Worm (Caenorhabditis elegans) whole organism, L3 larva: Measurements from ENCODE around the gene pgp-11.

Experiments
- R02D3.7 ChIP-seq: fragments of 150-350 bp; optimal IDR thresholded peaks from 2 replicates; lab custom pipeline; 2014; ENCODE audit warnings: missing biosample characterization, missing genetic modification characterization
- ama-1 ChIP-seq: fragments of 150-350 bp; optimal IDR thresholded peaks from 2 replicates; lab custom pipeline; 2018
- ceh-9 ChIP-seq: sonication (generic microtip); optimal IDR thresholded peaks from 2 replicates; lab custom pipeline; 2018; ENCODE audit warnings: missing biosample characterization, missing genetic modification characterization
- daf-12 ChIP-seq: fragments of 150-350 bp; optimal IDR thresholded peaks from 2 replicates; lab custom pipeline; 2014; ENCODE audit warnings: missing biosample characterization, missing genetic modification reagents, missing genetic modification characterization
- egl-27 ChIP-seq: sonication (generic microtip); optimal IDR thresholded peaks from 4 replicates; lab custom pipeline; 2017; ENCODE audit warnings: missing biosample characterization, missing genetic modification reagents, missing genetic modification characterization
- elt-2 ChIP-seq: sonication (generic microtip); optimal IDR thresholded peaks from 2 replicates; lab custom pipeline; 2016; ENCODE audit warnings: missing genetic modification reagents, mild to moderate bottlenecking, missing genetic modification characterization, missing compliant biosample characterization
- fkh-10 ChIP-seq: sonication (generic microtip); optimal IDR thresholded peaks from 2 replicates; lab custom pipeline; 2017; ENCODE audit warnings: missing biosample characterization, missing genetic modification reagents, missing genetic modification characterization
- fkh-2 ChIP-seq: fragments of 150-350 bp; optimal IDR thresholded peaks from 2 replicates; lab custom pipeline; 2014; ENCODE audit warnings: missing biosample characterization, missing genetic modification reagents, missing genetic modification characterization
- fos-1 ChIP-seq: fragments of 150-350 bp; optimal IDR thresholded peaks from 2 replicates; lab custom pipeline; 2014; ENCODE audit warnings: missing biosample characterization, missing genetic modification characterization
- hmg-11 ChIP-seq: sonication (generic microtip); optimal IDR thresholded peaks from 2 replicates; lab custom pipeline; 2016; ENCODE audit warnings: missing genetic modification characterization, missing compliant biosample characterization
- jun-1 ChIP-seq: fragments of 150-350 bp; optimal IDR thresholded peaks from 2 replicates; lab custom pipeline; 2014; ENCODE audit warnings: missing biosample characterization, missing genetic modification reagents, missing genetic modification characterization
- lin-39 ChIP-seq: fragments of 150-350 bp; optimal IDR thresholded peaks from 2 replicates; lab custom pipeline; 2018; ENCODE audit warnings: missing biosample characterization, missing genetic modification reagents, missing genetic modification characterization
- lsy-12 ChIP-seq: sonication (generic microtip); optimal IDR thresholded peaks from 2 replicates; lab custom pipeline; 2016; ENCODE audit warnings: mild to moderate bottlenecking, missing genetic modification characterization, missing compliant biosample characterization
- mdl-1 ChIP-seq: fragments of 150-350 bp; optimal IDR thresholded peaks from 2 replicates; lab custom pipeline; 2014; ENCODE audit warnings: missing biosample characterization, missing genetic modification characterization
- mml-1 ChIP-seq: fragments of 150-350 bp; sonication (generic microtip); optimal IDR thresholded peaks from 3 replicates; lab custom pipeline; 2014; ENCODE audit warnings: missing biosample characterization, missing genetic modification characterization
- nfya-1 ChIP-seq: sonication (generic microtip); optimal IDR thresholded peaks from 2 replicates; lab custom pipeline; 2017; ENCODE audit warnings: missing genetic modification characterization, mild to moderate bottlenecking, missing compliant biosample characterization, antibody characterized with exemption, moderate library complexity; ENCODE audit not compliant: insufficient read depth
- nhr-11 ChIP-seq: fragments of 150-350 bp; optimal IDR thresholded peaks from 2 replicates; lab custom pipeline; 2014; ENCODE audit warnings: missing biosample characterization, missing genetic modification characterization
- nhr-12 ChIP-seq: fragments of 150-350 bp; optimal IDR thresholded peaks from 2 replicates; lab custom pipeline; 2014; ENCODE audit warnings: missing biosample characterization, missing genetic modification characterization
- nhr-237 ChIP-seq: fragments of 150-350 bp; optimal IDR thresholded peaks from 2 replicates; lab custom pipeline; 2014; ENCODE audit warnings: missing biosample characterization, missing genetic modification characterization
- nhr-25 ChIP-seq: sonication (generic microtip); optimal IDR thresholded peaks from 2 replicates; lab custom pipeline; 2017; ENCODE audit warnings: missing biosample characterization, missing genetic modification characterization
- nhr-28 ChIP-seq: fragments of 150-350 bp; optimal IDR thresholded peaks from 2 replicates; lab custom pipeline; 2014; ENCODE audit warnings: missing biosample characterization, missing genetic modification characterization
- nhr-43 ChIP-seq: sonication (generic microtip); optimal IDR thresholded peaks from 2 replicates; lab custom pipeline; 2016; ENCODE audit warnings: mild to moderate bottlenecking, missing genetic modification characterization, missing compliant biosample characterization; ENCODE audit not compliant: poor library complexity, severe bottlenecking
- nhr-67 ChIP-seq: fragments of 150-350 bp; optimal IDR thresholded peaks from 2 replicates; lab custom pipeline; 2014; ENCODE audit warnings: missing biosample characterization, missing genetic modification characterization
- nhr-77 ChIP-seq: fragments of 150-350 bp; optimal IDR thresholded peaks from 2 replicates; lab custom pipeline; 2014; ENCODE audit warnings: missing biosample characterization, missing genetic modification characterization
- pha-4 ChIP-seq: fragments of 150-350 bp; optimal IDR thresholded peaks from 2 replicates; lab custom pipeline; 2014; ENCODE audit warnings: missing biosample characterization, missing genetic modification reagents, missing genetic modification characterization
- pqm-1 ChIP-seq: fragments of 150-350 bp; optimal IDR thresholded peaks from 2 replicates; lab custom pipeline; 2017; ENCODE audit warnings: missing biosample characterization, missing genetic modification characterization, inconsistent platforms
- snpc-4 ChIP-seq: fragments of 150-350 bp; optimal IDR thresholded peaks from 2 replicates; lab custom pipeline; 2014; ENCODE audit warnings: missing biosample characterization, missing genetic modification characterization
- tbx-2 ChIP-seq: sonication (generic microtip); optimal IDR thresholded peaks from 2 replicates; lab custom pipeline; 2016; ENCODE audit warnings: mild to moderate bottlenecking, missing genetic modification characterization, missing compliant biosample characterization
- unc-62 ChIP-seq: fragments of 150-350 bp; sonication (generic microtip); optimal IDR thresholded peaks from 4 replicates; lab custom pipeline; 2014; ENCODE audit warnings: missing biosample characterization, missing genetic modification reagents, missing genetic modification characterization

pgp-11 gene

ce11 chrII:8008334-8008733 is 4.3 kb upstream of the pgp-11 start, which contains the start of gene glna-2:
TSS of gene glna-2 (plus strand) at chrII:8008634.
- no peak for TF ChIP-seq fos-1
- no peak for TF ChIP-seq nhr-77
- no peak for TF ChIP-seq nhr-43 (tag; lab: Kevin White, UChicago)
- TF ChIP-seq nhr-11 (tag; lab: Kevin White, UChicago) = no peak
- no peak for TF ChIP-seq fkh-2 (tag; lab: Kevin White, UChicago)
- TF ChIP-seq mml-1 (tag; lab: Kevin White, UChicago) = no peak
- TF ChIP-seq nhr-12 (tag; lab: Kevin White, UChicago) = no peak
- TF ChIP-seq nhr-67 = no peak
- TF ChIP-seq fkh-10 (GFP tag; lab: Kevin White, UChicago) = no peak
- TF ChIP-seq nhr-28 (tag; lab: Kevin White, UChicago) = no peak
- no peak for TF ChIP-seq daf-12 (tag; lab: Kevin White, UChicago)

- no peak for TF ChIP-seq fos-1
- peak; percentile 3 for TF ChIP-seq elt-2 (tag; lab: Kevin White, UChicago)
- TF ChIP-seq pqm-1 (tag; lab: Kevin White, UChicago) = peak; percentile 67
- no peak for TF ChIP-seq snpc-4 (tag; lab: Kevin White, UChicago)
These were observed 2.9 kb upstream of the pgp-11 start for ce11 chrII:8006962-8007361.

- TF ChIP-seq nhr-25 (no peak), R02D3.7 (tag; lab: Kevin White, UChicago) (no peak), elt-2 (tag; lab: Kevin White, UChicago) (peak; percentile 27), pqm-1 (tag; lab: Kevin White, UChicago) (peak; percentile 70)
These were observed 695 bp upstream of the pgp-11 start for ce11 chrII:8004752-8005151.

- TF ChIP-seq unc-62 (GFP tag; lab: Kevin White, UChicago) (no peak), pha-4 (tag; lab: Kevin White, UChicago) (peak; percentile 13), tbx-2 (no peak), R02D3.7 (tag; lab: Kevin White, UChicago) (no peak), ceh-9 (tag; lab: Kevin White, UChicago) (no peak), nhr-28 (tag; lab: Kevin White, UChicago) (no peak), jun-1 (tag; lab: Kevin White, UChicago) (no peak), elt-2 (tag; lab: Kevin White, UChicago) (peak; percentile 86), nhr-77 (no peak), pqm-1 (tag; lab: Kevin White, UChicago) (peak; percentile 75), nhr-237 (tag; lab: Kevin White, UChicago) (no peak), nfya-1 (tag; lab: Kevin White, UChicago) (no peak), lsy-12 (no peak), egl-27 (no peak), ama-1 (lab: Kevin White, UChicago) (no peak), hmg-11 (no peak), mdl-1 (tag; lab: Kevin White, UChicago) (no peak)
These were observed 2.6 kb downstream of the pgp-11 start for ce11 chrII:8001428-8001827.

ce11 chrII:7991279-7991678 is 12.8 kb downstream of the pgp-11 start:
- TF ChIP-seq pqm-1 (tag; lab: Kevin White, UChicago) (no peak), ama-1 (lab: Kevin White, UChicago) (no peak)

ce11 chrII:7990192-7990591 is 13.9 kb downstream of the pgp-11 start:
- no peak for TF ChIP-seq ama-1 (lab: Kevin White, UChicago)
- TF ChIP-seq fkh-10 (GFP tag; lab: Kevin White, UChicago) = peak; percentile 69

- TF ChIP-seq daf-12 (tag; lab: Kevin White, UChicago) (no peak), nfya-1 (tag; lab: Kevin White, UChicago) (peak; percentile 6), lin-39 (tag; lab: Kevin White, UChicago) (peak; percentile 44)
These were observed 17.1 kb downstream of the pgp-11 start for ce11 chrII:7986928-7987327.
